Worm (Caenorhabditis elegans) whole organism, young adult: ENCODE results near the gene C17B7.9.

Experiments
- C06A6.2 ChIP-seq: fragments of 200-800 bp; sonication (Bioruptor generic); conservative IDR thresholded peaks from 2 replicates; pipeline ENCODE4 v1.3.6; 2022; ENCODE audit warnings: missing genetic modification characterization, missing compliant biosample characterization
- F37B4.10 ChIP-seq: fragments of 200-800 bp; sonication (Bioruptor generic); IDR thresholded peaks from 2 replicates; pipeline ENCODE4 v1.3.6; 2022; ENCODE audit warnings: missing genetic modification characterization, missing compliant biosample characterization
- ama-1 ChIP-seq, 3 experiments: fragments of 150-350 bp in 1 of 3; sonication (generic microtip) in 2 of 3; optimal IDR thresholded peaks; 2 replicates each; lab custom pipeline; 2014 to 2018; ENCODE audit warnings: missing biosample characterization in 2 of 3, missing genetic modification characterization in 2 of 3, missing genetic modification reagents in 2 of 3
- attf-6 ChIP-seq: fragments of 200-800 bp; sonication (Bioruptor generic); IDR thresholded peaks from 2 replicates; pipeline ENCODE4 v1.3.6; 2022; ENCODE audit warnings: missing genetic modification reagents, missing genetic modification characterization, missing compliant biosample characterization
- dox-1 ChIP-seq: fragments of 200-800 bp; sonication (Bioruptor generic); IDR thresholded peaks from 2 replicates; pipeline ENCODE4 v1.3.6; 2022; ENCODE audit warnings: missing genetic modification reagents, missing genetic modification characterization, missing compliant biosample characterization
- unc-130 ChIP-seq: sonication (generic microtip); optimal IDR thresholded peaks from 2 replicates; lab custom pipeline; 2016; ENCODE audit warnings: missing genetic modification reagents, missing genetic modification characterization, missing compliant biosample characterization
- zfh-2 ChIP-seq: fragments of 200-800 bp; sonication (Bioruptor generic); conservative IDR thresholded peaks from 2 replicates; pipeline ENCODE4 v1.3.6; 2022; ENCODE audit warnings: missing genetic modification reagents, missing genetic modification characterization, missing compliant biosample characterization

ce11 chrV:3358267-3358666 is 26.3 kb upstream of the C17B7.9 start, which contains the start of gene C04E12.5:
- no peak for TF ChIP-seq dox-1 (GFP tag; lab: Robert Waterston, UW)
- TF ChIP-seq unc-130 (GFP tag; lab: Kevin White, UChicago), result no peak
- TF ChIP-seq C06A6.2 (GFP tag; lab: Robert Waterston, UW), result no peak
- no peak for TF ChIP-seq ama-1 (optimal IDR thresholded peaks at IDR 0.05; lab: Kevin White, UChicago)
- no peak for TF ChIP-seq ama-1 (GFP tag; optimal IDR thresholded peaks at IDR 0.05; lab: Kevin White, UChicago)
- no peak for TF ChIP-seq zfh-2
- no peak for TF ChIP-seq F37B4.10 (GFP tag; lab: Robert Waterston, UW)
- TF ChIP-seq attf-6 (GFP tag; lab: Robert Waterston, UW), result no peak
